Fruit fly (Drosophila melanogaster): Measurements from ENCODE around the gene kumpel.
A peak's percentile ranks its signal among the peaks of the same experiment; 100 is the strongest.

kumpel gene

DNA sequence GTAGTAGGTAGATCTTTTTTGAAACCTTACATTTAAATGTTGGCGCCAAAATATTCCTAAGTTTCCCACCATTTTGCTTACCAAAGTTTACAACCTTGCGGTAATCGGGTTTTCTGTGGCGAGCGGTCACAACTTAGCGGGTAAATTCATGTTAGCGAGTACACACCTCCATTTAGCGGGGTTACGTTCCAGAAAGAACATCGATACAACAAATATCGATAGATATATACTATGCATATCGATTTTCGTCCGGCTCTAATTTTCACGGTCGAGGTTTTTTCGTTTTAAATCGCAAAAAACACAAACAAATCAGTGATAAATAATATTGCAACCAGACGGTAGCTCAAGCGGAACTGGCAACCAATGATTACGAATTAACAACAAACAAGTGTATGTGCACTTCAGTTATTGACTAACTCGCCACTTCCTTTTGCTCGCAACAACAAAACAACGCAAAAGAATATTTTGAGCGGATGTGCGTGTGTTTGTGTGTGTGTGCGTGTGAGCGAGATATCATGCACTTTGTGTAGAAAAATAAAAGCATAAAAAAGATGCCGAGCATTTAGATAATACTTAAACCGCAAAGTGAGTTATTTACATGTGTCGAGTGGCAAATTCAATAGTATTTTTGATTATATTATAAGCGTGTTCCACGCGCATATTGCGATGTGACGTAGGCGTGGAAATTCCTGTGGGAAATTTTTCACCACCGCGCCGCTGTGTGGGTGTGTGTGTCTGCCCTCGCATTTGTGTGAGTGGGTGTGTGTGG is 18.3 kb upstream of the kumpel start, which contains the start of gene Lnk (continued):
- TF ChIP-seq unpg (GFP tag; optimal IDR thresholded peaks at IDR 0.05) (no peak), luna (GFP tag; optimal IDR thresholded peaks at IDR 0.05) (no peak), eve (GFP tag; optimal IDR thresholded peaks at IDR 0.05) (no peak), CG15479 (GFP tag; optimal IDR thresholded peaks at IDR 0.05) (peak; percentile 17), gfzf (GFP tag; optimal IDR thresholded peaks at IDR 0.05) (peak; percentile 76), crp (GFP tag; optimal IDR thresholded peaks at IDR 0.05) (no peak), CG1233 (GFP tag; optimal IDR thresholded peaks at IDR 0.05) (no peak), CG4730 (GFP tag; IDR thresholded peaks at IDR 0.05) (no peak), CG10462 (GFP tag; optimal IDR thresholded peaks at IDR 0.05) (no peak), corto (GFP tag; optimal IDR thresholded peaks at IDR 0.05) (no peak), Asciz (GFP tag; optimal IDR thresholded peaks at IDR 0.05) (no peak), pzg (GFP tag; optimal IDR thresholded peaks at IDR 0.05) (peak; percentile 98), crc (GFP tag; optimal IDR thresholded peaks at IDR 0.05) (no peak), CG15011 (GFP tag; optimal IDR thresholded peaks at IDR 0.05) (no peak), vnd (GFP tag; IDR thresholded peaks at IDR 0.05; ENCODE audit: partially characterized antibody) (peak; percentile 78), CG8765 (GFP tag; IDR thresholded peaks at IDR 0.05) (peak; percentile 8; the same call in 1 of the 2 replicates), CG4404 (GFP tag; IDR thresholded peaks at IDR 0.05) (no peak), CG6654 (GFP tag; optimal IDR thresholded peaks at IDR 0.05) (no peak), eyg (GFP tag; optimal IDR thresholded peaks at IDR 0.05) (no peak), Max (GFP tag; optimal IDR thresholded peaks at IDR 0.05) (peak; percentile 32), ATbp (GFP tag; optimal IDR thresholded peaks at IDR 0.05) (no peak), CG12769 (tag; optimal IDR thresholded peaks at IDR 0.05) (no peak), CG13424 (tag; optimal IDR thresholded peaks at IDR 0.05) (no peak), gce (GFP tag; IDR thresholded peaks at IDR 0.05) (no peak), rib (GFP tag; IDR thresholded peaks at IDR 0.05) (no peak; the same call in 1 of the 2 replicates), tin (GFP tag; optimal IDR thresholded peaks at IDR 0.05) (no peak), CG15269 (tag; optimal IDR thresholded peaks at IDR 0.05) (no peak), zfh2 (GFP tag; optimal IDR thresholded peaks at IDR 0.05) (no peak), CG1832 (GFP tag; optimal IDR thresholded peaks at IDR 0.05) (no peak), CG14710 (tag; optimal IDR thresholded peaks at IDR 0.05) (peak; percentile 54), CG31224 (GFP tag; IDR thresholded peaks at IDR 0.05) (no peak), gsb-n (tag; optimal IDR thresholded peaks at IDR 0.05) (peak; percentile 64), CG9817 (tag; optimal IDR thresholded peaks at IDR 0.05) (no peak), Neu2 (GFP tag; optimal IDR thresholded peaks at IDR 0.05; ENCODE audit: borderline replicate concordance) (no peak), sim (GFP tag; IDR thresholded peaks at IDR 0.05) (no peak), HmgZ (tag; optimal IDR thresholded peaks at IDR 0.05) (peak; percentile 84), CG13287 (GFP tag; IDR thresholded peaks at IDR 0.05; ENCODE audit: partially characterized antibody) (peak; percentile 91), Ets97D (GFP tag; optimal IDR thresholded peaks at IDR 0.05) (peak; percentile 90), otp (GFP tag; IDR thresholded peaks at IDR 0.05) (no peak), Spps (tag; optimal IDR thresholded peaks at IDR 0.05) (no peak), CG14965 (GFP tag; optimal IDR thresholded peaks at IDR 0.05; ENCODE audit: borderline replicate concordance) (no peak), Sox102F (GFP tag; optimal IDR thresholded peaks at IDR 0.05) (no peak), Taf1 (GFP tag; IDR thresholded peaks at IDR 0.05) (no peak), Gsc (GFP tag; IDR thresholded peaks at IDR 0.05) (no peak), Opbp (GFP tag; IDR thresholded peaks at IDR 0.05; ENCODE audit: partially characterized antibody) (peak; percentile 95), trh (GFP tag; optimal IDR thresholded peaks at IDR 0.05) (peak; percentile 17), bbx (GFP tag; IDR thresholded peaks at IDR 0.05; ENCODE audit: partially characterized antibody) (peak; percentile 95), chm (GFP tag; IDR thresholded peaks at IDR 0.05) (no peak), BEAF-32 (GFP tag; optimal IDR thresholded peaks at IDR 0.05) (peak; percentile 96)

Measured in whole organism, embryonic.